Worm (Caenorhabditis elegans): ENCODE results near the gene fkh-5.

fkh-5 gene

DNA sequence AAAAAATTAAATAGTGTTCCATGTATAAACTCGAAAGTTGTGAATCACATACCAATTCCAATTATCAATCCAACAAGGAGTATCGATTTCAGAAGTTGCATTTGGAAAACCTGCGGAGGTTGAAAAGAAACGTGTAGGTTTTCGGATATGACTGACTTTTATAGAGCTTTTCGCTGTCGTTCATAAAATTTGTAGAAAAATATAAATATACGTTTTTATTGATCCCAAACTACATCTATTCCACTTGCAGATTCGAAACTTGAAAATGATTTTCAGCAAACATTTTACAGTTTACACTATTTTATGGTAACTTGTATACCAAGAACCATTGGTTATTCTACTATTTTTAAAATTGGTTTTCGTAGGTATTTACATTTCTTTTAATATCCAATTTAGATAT, 2.3 kb upstream of the fkh-5 start, which contains the start of gene clec-156:
TSS of gene clec-156 (minus strand) at position 101 of the 400 bp plus-strand sequence.
- no peak for TF ChIP-seq ztf-11 (tag; optimal IDR thresholded peaks at IDR 0.05)
- TF ChIP-seq aly-2 (tag; optimal IDR thresholded peaks at IDR 0.05), result no peak
- no peak for TF ChIP-seq ztf-4 (tag; optimal IDR thresholded peaks at IDR 0.05)
- no peak for TF ChIP-seq blmp-1 (tag; optimal IDR thresholded peaks at IDR 0.05; ENCODE audit: insufficient read depth)
- no peak for TF ChIP-seq nhr-21 (tag; optimal IDR thresholded peaks at IDR 0.05)

DNA sequence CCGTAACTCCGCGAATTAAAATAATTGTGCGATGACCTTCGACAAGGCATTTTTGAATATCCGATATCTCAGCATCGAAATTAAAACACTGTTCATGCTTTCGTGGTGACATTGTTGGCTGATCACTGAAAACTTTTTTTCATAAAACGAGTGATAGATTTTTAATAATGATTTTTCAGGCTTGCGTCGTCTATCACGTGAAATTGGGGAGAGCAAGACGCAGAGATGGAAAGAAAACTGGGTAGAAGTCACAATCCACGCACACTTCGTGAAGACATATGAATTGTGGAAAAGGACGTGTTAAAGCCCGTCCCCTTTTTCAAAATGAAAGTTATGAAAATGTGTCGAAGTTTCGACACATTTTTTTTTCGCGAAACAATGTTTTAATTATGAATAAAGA, 5.3 kb downstream of the fkh-5 start, which contains the start of gene nonu-1:
TSS of gene nonu-1 (minus strand) at position 169 of the 400 bp plus-strand sequence.
- TF ChIP-seq lsy-2 (tag; optimal IDR thresholded peaks at IDR 0.05), result no peak
- TF ChIP-seq peb-1 (tag; optimal IDR thresholded peaks at IDR 0.05), result no peak
- no peak for TF ChIP-seq nhr-129 (tag; optimal IDR thresholded peaks at IDR 0.05)
- TF ChIP-seq mbf-1 (tag; optimal IDR thresholded peaks at IDR 0.05), result no peak
- TF ChIP-seq snpc-4 (tag; optimal IDR thresholded peaks at IDR 0.05), result no peak
- TF ChIP-seq nhr-6 (tag; optimal IDR thresholded peaks at IDR 0.05), result no peak
- no peak for TF ChIP-seq lin-39 (tag; optimal IDR thresholded peaks at IDR 0.05)
- no peak for TF ChIP-seq lin-13 (GFP tag; optimal IDR thresholded peaks at IDR 0.05)
- no peak for TF ChIP-seq sem-4 (tag; optimal IDR thresholded peaks at IDR 0.05)
- no peak for TF ChIP-seq fos-1 (tag; optimal IDR thresholded peaks at IDR 0.05)
- no peak for TF ChIP-seq elt-3 (tag; optimal IDR thresholded peaks at IDR 0.05)
- no peak for TF ChIP-seq ceh-82 (tag; optimal IDR thresholded peaks at IDR 0.05)
- no peak for TF ChIP-seq nhr-10 (tag; optimal IDR thresholded peaks at IDR 0.05)
- TF ChIP-seq nhr-237 (tag; optimal IDR thresholded peaks at IDR 0.05), result no peak

DNA sequence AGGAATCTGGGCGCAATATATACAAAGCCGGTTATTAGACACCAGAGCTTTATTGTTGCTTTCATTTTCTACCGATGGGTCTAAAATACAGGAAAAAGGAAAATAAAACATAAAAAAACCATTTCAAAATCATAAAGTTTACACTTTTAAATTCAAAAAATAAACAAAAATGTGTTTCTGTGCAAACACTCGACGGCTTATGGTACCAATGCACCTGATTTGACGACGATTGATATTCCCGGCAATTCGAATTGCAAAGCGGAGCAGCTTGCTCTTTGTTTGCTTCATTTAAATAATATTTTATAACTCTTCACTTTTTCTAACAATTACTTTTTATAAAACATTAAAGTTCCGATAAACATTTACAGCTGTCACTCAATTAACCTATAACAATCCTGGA, 5.7 kb downstream of the fkh-5 start, which contains the start of gene F26A1.1:
TSS of gene F26A1.1 (plus strand) at position 369 of the 400 bp plus-strand sequence.
- TF ChIP-seq lsy-2 (tag; optimal IDR thresholded peaks at IDR 0.05) (peak in 1 of 2 experiments; percentile 38), nhr-129 (tag; optimal IDR thresholded peaks at IDR 0.05) (peak; percentile 8), mab-5 (tag; optimal IDR thresholded peaks at IDR 0.05) (no peak), unc-55 (GFP tag; optimal IDR thresholded peaks at IDR 0.05) (peak; percentile 54), skn-1 (tag; optimal IDR thresholded peaks at IDR 0.05) (no peak), gmeb-1 (tag; optimal IDR thresholded peaks at IDR 0.05) (peak; percentile 6), crh-2 (tag; optimal IDR thresholded peaks at IDR 0.05) (peak; percentile 5)

DNA sequence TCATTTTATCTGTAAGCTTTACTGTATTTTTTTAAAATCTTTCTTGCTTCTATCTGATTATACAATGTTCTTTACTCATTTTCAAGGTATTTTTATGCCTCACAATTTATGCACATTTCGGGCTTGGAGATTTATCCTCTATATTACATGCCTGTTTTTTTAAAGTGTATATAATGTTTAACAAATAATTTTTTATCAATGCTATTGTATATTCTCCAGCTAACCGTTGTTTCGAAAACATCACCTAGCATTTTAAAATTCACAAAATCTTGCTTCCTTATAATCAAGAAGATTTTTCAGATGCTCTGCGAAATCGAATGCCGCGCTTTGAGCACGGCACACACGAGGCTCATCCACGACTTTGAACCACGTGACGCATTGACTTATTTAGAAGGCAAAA, 7.6 kb downstream of the fkh-5 start, which contains the start of gene ced-4:
TSS of gene ced-4 (plus strand) at position 301 of the 400 bp plus-strand sequence.
- no peak for TF ChIP-seq egl-27 (tag; optimal IDR thresholded peaks at IDR 0.05)
- no peak for TF ChIP-seq ztf-1 (GFP tag; conservative IDR thresholded peaks at IDR 0.05)
- no peak for TF ChIP-seq mbf-1 (tag; optimal IDR thresholded peaks at IDR 0.05)
- TF ChIP-seq lin-11 (tag; optimal IDR thresholded peaks at IDR 0.05), result no peak

DNA sequence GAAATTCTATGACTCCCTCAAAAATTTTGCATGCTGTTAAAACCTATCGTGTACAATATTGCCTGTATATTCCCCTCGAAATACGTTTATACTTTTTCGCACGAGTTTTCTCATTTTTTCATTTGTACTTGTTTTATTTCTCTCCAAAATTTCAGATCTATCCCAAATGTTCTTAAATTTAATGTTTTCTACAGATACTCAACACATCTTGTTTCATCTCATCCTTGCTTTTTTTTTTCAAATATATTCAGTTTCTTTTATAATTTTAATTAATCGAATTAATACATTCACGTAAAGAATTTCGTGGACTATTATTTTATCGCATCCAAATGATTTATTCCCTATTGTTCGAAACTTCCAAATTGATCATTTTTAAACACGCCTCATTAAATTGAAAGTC, 10.5 kb downstream of the fkh-5 start, which contains the start of gene C35D10.8:
TSS of gene C35D10.8 (plus strand) at position 301 of the 400 bp plus-strand sequence.
- TF ChIP-seq ama-1 (optimal IDR thresholded peaks at IDR 0.05) (no peak), nhr-25 (tag; optimal IDR thresholded peaks at IDR 0.05) (no peak), nhr-11 (tag; optimal IDR thresholded peaks at IDR 0.05) (no peak), peb-1 (tag; optimal IDR thresholded peaks at IDR 0.05) (no peak), fos-1 (tag; optimal IDR thresholded peaks at IDR 0.05) (no peak), ztf-1 (GFP tag; conservative IDR thresholded peaks at IDR 0.05) (no peak), nhr-6 (tag; optimal IDR thresholded peaks at IDR 0.05) (no peak), ztf-11 (tag; optimal IDR thresholded peaks at IDR 0.05) (no peak)

DNA sequence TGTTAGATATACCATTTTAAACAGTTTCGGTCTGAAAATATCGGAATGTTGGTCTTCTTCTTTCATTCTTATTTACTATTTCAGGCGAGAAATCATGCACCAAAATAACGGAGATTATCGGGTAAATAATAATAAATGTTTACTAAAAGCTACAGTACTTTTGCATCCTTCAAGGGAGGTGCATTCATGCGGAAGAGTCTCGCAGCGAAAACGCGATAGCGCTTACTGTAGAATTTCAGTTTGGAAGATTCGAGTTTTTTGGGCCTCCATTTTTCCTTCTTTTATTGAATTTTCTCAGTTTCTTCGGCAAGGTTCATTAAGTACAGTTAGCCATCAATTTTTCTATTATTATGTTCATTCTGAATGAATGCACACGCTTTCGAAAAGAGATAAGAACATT, 11.6 kb downstream of the fkh-5 start, which contains the start of gene C35D10.7:
TSS of gene C35D10.7 (plus strand) at position 85 of the 400 bp plus-strand sequence.
- TF ChIP-seq ztf-1 (GFP tag; conservative IDR thresholded peaks at IDR 0.05) (no peak), lin-11 (tag; optimal IDR thresholded peaks at IDR 0.05) (no peak), nhr-6 (tag; optimal IDR thresholded peaks at IDR 0.05) (no peak), alr-1 (tag; optimal IDR thresholded peaks at IDR 0.05) (no peak), lin-13 (GFP tag; optimal IDR thresholded peaks at IDR 0.05) (no peak), C34F6.9 (tag; optimal IDR thresholded peaks at IDR 0.05) (no peak), skn-1 (tag; optimal IDR thresholded peaks at IDR 0.05) (no peak), ZK546.5 (tag; optimal IDR thresholded peaks at IDR 0.05) (no peak), lin-39 (tag; optimal IDR thresholded peaks at IDR 0.05) (no peak), mab-5 (tag; optimal IDR thresholded peaks at IDR 0.05) (no peak), dmd-4 (tag; optimal IDR thresholded peaks at IDR 0.05) (no peak), nhr-10 (tag; optimal IDR thresholded peaks at IDR 0.05) (no peak), mbf-1 (tag; optimal IDR thresholded peaks at IDR 0.05) (no peak), fos-1 (tag; optimal IDR thresholded peaks at IDR 0.05) (no peak), blmp-1 (tag; optimal IDR thresholded peaks at IDR 0.05; ENCODE audit: insufficient read depth) (no peak), peb-1 (tag; optimal IDR thresholded peaks at IDR 0.05) (no peak)

All from whole organism, L2 larva.